Worm (Caenorhabditis elegans) whole organism, L3 larva: Measurements from ENCODE around the gene R04E5.7.

Source experiments
- egl-27 ChIP-seq: sonication (generic microtip); optimal IDR thresholded peaks from 4 replicates; lab custom pipeline; 2017; ENCODE audit warnings: missing biosample characterization, missing genetic modification reagents, missing genetic modification characterization
- egl-5 ChIP-seq: fragments of 150-350 bp; optimal IDR thresholded peaks from 2 replicates; lab custom pipeline; 2017; ENCODE audit warnings: missing biosample characterization, missing genetic modification reagents, missing genetic modification characterization, inconsistent platforms
- jun-1 ChIP-seq: fragments of 150-350 bp; optimal IDR thresholded peaks from 2 replicates; lab custom pipeline; 2014; ENCODE audit warnings: missing biosample characterization, missing genetic modification reagents, missing genetic modification characterization
- pha-4 ChIP-seq: fragments of 150-350 bp; optimal IDR thresholded peaks from 2 replicates; lab custom pipeline; 2014; ENCODE audit warnings: missing biosample characterization, missing genetic modification reagents, missing genetic modification characterization
- pqm-1 ChIP-seq: fragments of 150-350 bp; optimal IDR thresholded peaks from 2 replicates; lab custom pipeline; 2017; ENCODE audit warnings: missing biosample characterization, missing genetic modification characterization, inconsistent platforms
- skn-1 ChIP-seq: fragments of 150-350 bp; optimal IDR thresholded peaks from 2 replicates; lab custom pipeline; 2014; ENCODE audit warnings: missing biosample characterization, missing genetic modification characterization

DNA sequence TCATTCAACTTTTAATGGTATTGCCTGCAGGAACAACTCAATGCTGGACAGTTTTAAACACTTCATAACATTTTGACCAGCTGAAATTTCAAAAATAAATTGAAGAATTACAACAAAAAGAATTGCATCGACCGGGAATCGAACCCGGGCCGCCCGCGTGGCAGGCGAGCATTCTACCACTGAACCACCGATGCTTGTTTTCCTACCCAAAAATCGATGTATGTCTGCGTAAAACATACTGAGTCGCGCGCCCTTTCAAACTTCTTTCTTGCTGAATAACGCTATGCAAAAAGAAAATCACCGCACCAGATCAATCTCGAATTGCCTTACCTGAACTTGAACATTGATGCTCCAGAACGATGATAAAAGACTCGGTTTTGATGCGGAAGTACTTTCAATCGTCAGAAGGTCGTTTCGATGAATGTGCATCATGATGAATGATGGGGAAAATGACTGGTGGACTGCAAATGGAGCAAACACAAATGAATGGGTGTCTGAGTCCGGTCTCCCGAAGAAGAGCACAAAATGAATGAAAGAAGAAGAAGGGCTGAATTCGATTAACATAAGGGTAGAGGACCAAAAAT is at the start of gene R04E5.7:
- no peak for TF ChIP-seq pqm-1 (tag; lab: Kevin White, UChicago)
- TF ChIP-seq egl-27 (tag; lab: Kevin White, UChicago): no peak
- peak; percentile 68 for TF ChIP-seq egl-5 (tag; lab: Kevin White, UChicago)
- TF ChIP-seq pha-4: peak; percentile 15
- TF ChIP-seq skn-1 (tag; lab: Kevin White, UChicago): peak; percentile 2
- TF ChIP-seq jun-1 (tag; lab: Kevin White, UChicago): no peak
